Worm (Caenorhabditis elegans): ENCODE measurements around the gene sas-4.

The sas-4 gene

DNA sequence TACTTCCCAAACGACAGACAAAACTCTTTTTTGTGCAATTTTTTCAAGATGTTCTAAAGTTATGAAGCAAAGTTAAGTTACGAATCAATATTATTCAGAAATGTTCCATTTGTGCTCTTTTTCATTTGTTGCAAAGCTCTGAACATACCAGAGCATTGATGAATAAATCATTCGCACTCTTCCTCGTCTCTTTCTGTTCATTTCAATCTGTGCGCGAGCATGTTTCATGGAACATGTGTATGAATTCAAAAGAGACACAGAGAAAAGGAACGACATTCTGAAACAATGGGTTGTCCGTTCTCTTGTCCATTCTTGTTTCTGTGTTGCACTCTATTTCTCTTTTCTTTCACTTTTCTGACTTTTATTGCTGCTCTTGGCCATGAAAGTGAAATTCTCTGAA lies 38.0 kb downstream of the sas-4 start:
- TF ChIP-seq ceh-36 (tag; optimal IDR thresholded peaks at IDR 0.05), result no peak
- TF ChIP-seq aly-1 (tag; optimal IDR thresholded peaks at IDR 0.05), result no peak
- TF ChIP-seq ama-1 (optimal IDR thresholded peaks at IDR 0.05), result no peak
- no peak for TF ChIP-seq scrt-1 (GFP tag; IDR thresholded peaks at IDR 0.05)
- TF ChIP-seq flt-1 (GFP tag; IDR thresholded peaks at IDR 0.05), result no peak
- no peak for TF ChIP-seq ceh-13 (GFP tag; optimal IDR thresholded peaks at IDR 0.05)
- no peak for TF ChIP-seq sea-1 (GFP tag; conservative IDR thresholded peaks at IDR 0.05)
- TF ChIP-seq hmg-4 (GFP tag; optimal IDR thresholded peaks at IDR 0.05), result no peak
- TF ChIP-seq tbx-37 (GFP tag; conservative IDR thresholded peaks at IDR 0.05), result no peak
- TF ChIP-seq B0310.2 (tag; optimal IDR thresholded peaks at IDR 0.05), result no peak
- no peak for TF ChIP-seq tra-4 (tag; optimal IDR thresholded peaks at IDR 0.05)
- no peak for TF ChIP-seq pes-1 (GFP tag; IDR thresholded peaks at IDR 0.05)
- no peak for TF ChIP-seq hmbx-1 (tag; optimal IDR thresholded peaks at IDR 0.05)
- no peak for TF ChIP-seq ets-7 (tag; optimal IDR thresholded peaks at IDR 0.05)
- no peak for TF ChIP-seq hnd-1 (tag; optimal IDR thresholded peaks at IDR 0.05)
- TF ChIP-seq F13C5.2 (tag; optimal IDR thresholded peaks at IDR 0.05), result no peak
- no peak for TF ChIP-seq tbx-11 (GFP tag; IDR thresholded peaks at IDR 0.05)

ce11 chrIII:8279567-8279966 lies 38.8 kb downstream of the sas-4 start:
- TF ChIP-seq ceh-36 (tag; optimal IDR thresholded peaks at IDR 0.05), result no peak
- no peak for TF ChIP-seq aly-1 (tag; optimal IDR thresholded peaks at IDR 0.05)
- TF ChIP-seq scrt-1 (GFP tag; IDR thresholded peaks at IDR 0.05), result no peak
- no peak for TF ChIP-seq sea-1 (GFP tag; conservative IDR thresholded peaks at IDR 0.05)
- no peak for TF ChIP-seq tra-4 (tag; optimal IDR thresholded peaks at IDR 0.05)
- TF ChIP-seq hmg-4 (GFP tag; optimal IDR thresholded peaks at IDR 0.05), result no peak
- no peak for TF ChIP-seq flt-1 (GFP tag; IDR thresholded peaks at IDR 0.05)
- no peak for TF ChIP-seq ets-7 (tag; optimal IDR thresholded peaks at IDR 0.05)
- TF ChIP-seq ama-1 (optimal IDR thresholded peaks at IDR 0.05), result no peak
- TF ChIP-seq pes-1 (GFP tag; IDR thresholded peaks at IDR 0.05), result no peak
- TF ChIP-seq hmbx-1 (tag; optimal IDR thresholded peaks at IDR 0.05), result no peak

- TF ChIP-seq ceh-13 (GFP tag; optimal IDR thresholded peaks at IDR 0.05) (no peak), scrt-1 (GFP tag; IDR thresholded peaks at IDR 0.05) (no peak), hnd-1 (tag; optimal IDR thresholded peaks at IDR 0.05) (no peak), aly-1 (tag; optimal IDR thresholded peaks at IDR 0.05) (no peak), hmg-4 (GFP tag; optimal IDR thresholded peaks at IDR 0.05) (no peak), ama-1 (optimal IDR thresholded peaks at IDR 0.05) (no peak), flt-1 (GFP tag; IDR thresholded peaks at IDR 0.05) (no peak), tbx-11 (GFP tag; IDR thresholded peaks at IDR 0.05) (no peak), pes-1 (GFP tag; IDR thresholded peaks at IDR 0.05) (no peak), sea-1 (GFP tag; conservative IDR thresholded peaks at IDR 0.05) (no peak), tra-4 (tag; optimal IDR thresholded peaks at IDR 0.05) (no peak)
These were observed 39.6 kb downstream of the sas-4 start, which contains the start of gene mig-10 for ce11 chrIII:8278801-8279200. Gene mig-10 (plus strand): TSS chrIII:8279101.

DNA sequence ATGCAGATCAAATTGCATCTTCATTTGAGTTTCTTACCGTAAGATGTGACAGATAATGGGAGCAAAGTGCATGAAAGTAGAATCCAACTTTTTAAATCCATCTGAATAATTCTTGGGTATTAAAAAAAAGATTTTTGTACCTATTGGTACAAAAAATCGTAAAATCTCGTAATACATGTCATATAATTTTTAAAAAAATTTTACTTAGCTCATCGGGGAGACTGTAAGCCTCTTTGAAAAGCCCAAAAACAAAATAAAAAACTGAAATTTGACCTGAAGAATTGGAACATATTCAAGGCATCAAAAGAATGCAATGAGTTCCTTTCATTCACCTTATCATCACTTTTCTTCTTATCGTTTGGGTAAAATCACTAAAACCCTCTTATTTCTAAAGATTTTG lies 42.5 kb downstream of the sas-4 start, which contains the start of gene clec-160:
Gene clec-160 (minus strand): TSS at position 101 of the 400 bp plus-strand sequence.
- no peak for TF ChIP-seq hmg-4 (GFP tag; optimal IDR thresholded peaks at IDR 0.05)
- TF ChIP-seq ceh-13 (GFP tag; optimal IDR thresholded peaks at IDR 0.05), result no peak
- TF ChIP-seq tbx-11 (GFP tag; IDR thresholded peaks at IDR 0.05), result no peak
- TF ChIP-seq B0310.2 (tag; optimal IDR thresholded peaks at IDR 0.05), result no peak
- no peak for TF ChIP-seq flt-1 (GFP tag; IDR thresholded peaks at IDR 0.05)
- no peak for TF ChIP-seq tbx-37 (GFP tag; conservative IDR thresholded peaks at IDR 0.05)
- TF ChIP-seq ets-7 (tag; optimal IDR thresholded peaks at IDR 0.05), result no peak
- TF ChIP-seq pes-1 (GFP tag; IDR thresholded peaks at IDR 0.05), result no peak
- no peak for TF ChIP-seq hnd-1 (tag; optimal IDR thresholded peaks at IDR 0.05)
- TF ChIP-seq scrt-1 (GFP tag; IDR thresholded peaks at IDR 0.05), result no peak
- TF ChIP-seq sea-1 (GFP tag; conservative IDR thresholded peaks at IDR 0.05), result no peak
- TF ChIP-seq aly-1 (tag; optimal IDR thresholded peaks at IDR 0.05), result no peak
- no peak for TF ChIP-seq ceh-36 (tag; optimal IDR thresholded peaks at IDR 0.05)
- no peak for TF ChIP-seq ama-1 (optimal IDR thresholded peaks at IDR 0.05)
- no peak for TF ChIP-seq tra-4 (tag; optimal IDR thresholded peaks at IDR 0.05)
- no peak for TF ChIP-seq F13C5.2 (tag; optimal IDR thresholded peaks at IDR 0.05)

- TF ChIP-seq ama-1 (optimal IDR thresholded peaks at IDR 0.05), result no peak
- TF ChIP-seq tra-4 (tag; optimal IDR thresholded peaks at IDR 0.05), result no peak
- no peak for TF ChIP-seq B0310.2 (tag; optimal IDR thresholded peaks at IDR 0.05)
- no peak for TF ChIP-seq pes-1 (GFP tag; IDR thresholded peaks at IDR 0.05)
- TF ChIP-seq hmbx-1 (tag; optimal IDR thresholded peaks at IDR 0.05), result no peak
- no peak for TF ChIP-seq tbx-11 (GFP tag; IDR thresholded peaks at IDR 0.05)
- TF ChIP-seq ceh-13 (GFP tag; optimal IDR thresholded peaks at IDR 0.05), result no peak
- TF ChIP-seq hmg-4 (GFP tag; optimal IDR thresholded peaks at IDR 0.05), result no peak
- TF ChIP-seq hnd-1 (tag; optimal IDR thresholded peaks at IDR 0.05), result no peak
- no peak for TF ChIP-seq ets-7 (tag; optimal IDR thresholded peaks at IDR 0.05)
- no peak for TF ChIP-seq ceh-36 (tag; optimal IDR thresholded peaks at IDR 0.05)
- TF ChIP-seq sea-1 (GFP tag; conservative IDR thresholded peaks at IDR 0.05), result no peak
- no peak for TF ChIP-seq tbx-37 (GFP tag; conservative IDR thresholded peaks at IDR 0.05)
- no peak for TF ChIP-seq scrt-1 (GFP tag; IDR thresholded peaks at IDR 0.05)
- TF ChIP-seq F13C5.2 (tag; optimal IDR thresholded peaks at IDR 0.05), result no peak
- no peak for TF ChIP-seq flt-1 (GFP tag; IDR thresholded peaks at IDR 0.05)
- no peak for TF ChIP-seq aly-1 (tag; optimal IDR thresholded peaks at IDR 0.05)
These were observed 46.6 kb downstream of the sas-4 start, which contains the start of the genes mps-4 and F09G8.10 for ce11 chrIII:8271676-8272225. Gene mps-4 (minus strand): TSS chrIII:8271776. Gene F09G8.10 (minus strand): TSS chrIII:8272175.

- TF ChIP-seq ama-1 (optimal IDR thresholded peaks at IDR 0.05) (no peak), hmbx-1 (tag; optimal IDR thresholded peaks at IDR 0.05) (no peak), flt-1 (GFP tag; IDR thresholded peaks at IDR 0.05) (no peak), ets-7 (tag; optimal IDR thresholded peaks at IDR 0.05) (no peak), tbx-37 (GFP tag; conservative IDR thresholded peaks at IDR 0.05) (no peak), hnd-1 (tag; optimal IDR thresholded peaks at IDR 0.05) (no peak), F13C5.2 (tag; optimal IDR thresholded peaks at IDR 0.05) (no peak), ceh-13 (GFP tag; optimal IDR thresholded peaks at IDR 0.05) (no peak), aly-1 (tag; optimal IDR thresholded peaks at IDR 0.05) (no peak), sea-1 (GFP tag; conservative IDR thresholded peaks at IDR 0.05) (no peak), tbx-11 (GFP tag; IDR thresholded peaks at IDR 0.05) (no peak), tra-4 (tag; optimal IDR thresholded peaks at IDR 0.05) (no peak), pes-1 (GFP tag; IDR thresholded peaks at IDR 0.05) (no peak), hmg-4 (GFP tag; optimal IDR thresholded peaks at IDR 0.05) (no peak), ceh-36 (tag; optimal IDR thresholded peaks at IDR 0.05) (no peak), B0310.2 (tag; optimal IDR thresholded peaks at IDR 0.05) (no peak)
These were observed 50.1 kb downstream of the sas-4 start, which contains the start of the genes F09G8.7 and crn-7 for ce11 chrIII:8268296-8268695. Gene F09G8.7 (minus strand): TSS chrIII:8268355. Gene crn-7 (plus strand): TSS chrIII:8268531.
